Worm (Caenorhabditis elegans) whole organism, mixed stage, embryonic: ENCODE data around the gene zmp-4.
"Not testable (repeated sequence)": the region's sequence is repeated elsewhere in the genome, so short reads cannot be mapped to it uniquely, and the experiment has no call there.

ENCODE experiments used
- M03D4.4 ChIP-seq: sonication (generic microtip); optimal IDR thresholded peaks from 2 replicates; lab custom pipeline; 2017; ENCODE audit warnings: mild to moderate bottlenecking, missing genetic modification characterization, missing compliant biosample characterization
- bed-3 ChIP-seq: fragments of 200-800 bp; sonication (Bioruptor generic); optimal IDR thresholded peaks from 3 replicates; lab custom pipeline; 2018; ENCODE audit warnings: mild to moderate bottlenecking, missing genetic modification characterization, moderate library complexity, missing compliant biosample characterization
- ceh-39 ChIP-seq: fragments of 150-350 bp; optimal IDR thresholded peaks from 2 replicates; lab custom pipeline; 2014; ENCODE audit warnings: missing biosample characterization, missing genetic modification characterization
- ceh-83 ChIP-seq: fragments of 200-800 bp; sonication (Bioruptor generic); optimal IDR thresholded peaks from 2 replicates; lab custom pipeline; 2018; ENCODE audit warnings: mild to moderate bottlenecking, missing genetic modification characterization, missing compliant biosample characterization
- ces-1 ChIP-seq: fragments of 150-350 bp; optimal IDR thresholded peaks from 2 replicates; lab custom pipeline; 2014; ENCODE audit warnings: missing biosample characterization, missing genetic modification reagents, missing genetic modification characterization
- cnd-1 ChIP-seq: fragments of 200-800 bp; sonication (Bioruptor generic); optimal IDR thresholded peaks from 2 replicates; lab custom pipeline; 2018; ENCODE audit warnings: mild to moderate bottlenecking, missing genetic modification characterization, missing compliant biosample characterization
- drap-1 ChIP-seq: fragments of 200-800 bp; sonication (Bioruptor generic); optimal IDR thresholded peaks from 3 replicates; lab custom pipeline; 2018; ENCODE audit warnings: mild to moderate bottlenecking, missing genetic modification characterization, missing compliant biosample characterization
- elt-3 ChIP-seq: fragments of 150-350 bp; optimal IDR thresholded peaks from 2 replicates; lab custom pipeline; 2014; ENCODE audit warnings: missing biosample characterization, missing genetic modification characterization
- flh-1 ChIP-seq: fragments of 200-800 bp; sonication (Bioruptor generic); optimal IDR thresholded peaks from 2 replicates; lab custom pipeline; 2018; ENCODE audit warnings: mild to moderate bottlenecking, missing genetic modification characterization, moderate library complexity, missing compliant biosample characterization
- ham-2 ChIP-seq: fragments of 200-800 bp; sonication (Bioruptor generic); optimal IDR thresholded peaks from 2 replicates; lab custom pipeline; 2018; ENCODE audit warnings: mild to moderate bottlenecking, missing genetic modification characterization, missing compliant biosample characterization
- hlh-1 ChIP-seq: fragments of 150-350 bp; optimal IDR thresholded peaks from 2 replicates; lab custom pipeline; 2014; ENCODE audit warnings: missing biosample characterization, missing genetic modification reagents, missing genetic modification characterization
- lin-32 ChIP-seq: fragments of 200-800 bp; sonication (Bioruptor generic); optimal IDR thresholded peaks from 2 replicates; lab custom pipeline; 2018; ENCODE audit warnings: mild to moderate bottlenecking, missing genetic modification characterization, missing compliant biosample characterization
- lsy-2 ChIP-seq: fragments of 150-350 bp; optimal IDR thresholded peaks from 2 replicates; lab custom pipeline; 2014; ENCODE audit warnings: missing biosample characterization, missing genetic modification characterization
- mep-1 ChIP-seq: fragments of 150-350 bp; optimal IDR thresholded peaks from 2 replicates; lab custom pipeline; 2017; ENCODE audit warnings: missing biosample characterization, missing genetic modification reagents, missing genetic modification characterization, inconsistent platforms
- mls-2 ChIP-seq: sonication (generic microtip); optimal IDR thresholded peaks from 2 replicates; lab custom pipeline; 2016; ENCODE audit warnings: mild to moderate bottlenecking, missing genetic modification characterization, moderate library complexity, missing compliant biosample characterization
- nhr-12 ChIP-seq: fragments of 150-350 bp; optimal IDR thresholded peaks from 2 replicates; lab custom pipeline; 2014; ENCODE audit warnings: missing biosample characterization, missing genetic modification characterization
- nhr-2 ChIP-seq: fragments of 150-350 bp; optimal IDR thresholded peaks from 2 replicates; lab custom pipeline; 2014; ENCODE audit warnings: missing biosample characterization, missing genetic modification characterization
- nhr-237 ChIP-seq: fragments of 150-350 bp; optimal IDR thresholded peaks from 2 replicates; lab custom pipeline; 2014; ENCODE audit warnings: missing biosample characterization, missing genetic modification characterization
- nhr-28 ChIP-seq: fragments of 150-350 bp; optimal IDR thresholded peaks from 2 replicates; lab custom pipeline; 2014; ENCODE audit warnings: missing biosample characterization, missing genetic modification characterization
- nhr-76 ChIP-seq: sonication (generic microtip); optimal IDR thresholded peaks from 2 replicates; lab custom pipeline; 2017; ENCODE audit warnings: missing biosample characterization, missing genetic modification characterization
- pha-4 ChIP-seq: fragments of 150-350 bp; optimal IDR thresholded peaks from 2 replicates; lab custom pipeline; 2018; ENCODE audit warnings: missing biosample characterization, missing genetic modification reagents, missing genetic modification characterization
- sem-2 ChIP-seq: fragments of 200-800 bp; sonication (Bioruptor generic); optimal IDR thresholded peaks from 2 replicates; lab custom pipeline; 2018; ENCODE audit warnings: mild to moderate bottlenecking, missing genetic modification characterization, missing compliant biosample characterization
- snpc-4 ChIP-seq: fragments of 150-350 bp; optimal IDR thresholded peaks from 2 replicates; lab custom pipeline; 2014; ENCODE audit warnings: missing biosample characterization, missing genetic modification characterization
- sptf-1 ChIP-seq: sonication (generic microtip); optimal IDR thresholded peaks from 2 replicates; lab custom pipeline; 2017; ENCODE audit warnings: mild to moderate bottlenecking, missing genetic modification characterization, moderate library complexity, missing compliant biosample characterization
- unc-120 ChIP-seq: sonication (generic microtip); optimal IDR thresholded peaks from 2 replicates; lab custom pipeline; 2017; ENCODE audit warnings: missing genetic modification characterization, missing compliant biosample characterization; ENCODE audit not compliant: poor library complexity, severe bottlenecking
- unc-62 ChIP-seq: fragments of 150-350 bp; optimal IDR thresholded peaks from 2 replicates; lab custom pipeline; 2014; ENCODE audit warnings: missing biosample characterization, missing genetic modification reagents, missing genetic modification characterization

Gene zmp-4

ce11 chrV:14895557-14895956, 25.9 kb downstream of the zmp-4 start, which contains the start of gene mpst-3:
TSS of gene mpst-3 (plus strand) at chrV:14895647.
- TF ChIP-seq nhr-28 (no peak), ceh-83 (no peak), drap-1 (GFP tag; lab: Kevin White, UChicago) (no peak), bed-3 (GFP tag; lab: Kevin White, UChicago) (no peak), unc-62 (GFP tag; lab: Kevin White, UChicago) (no peak), snpc-4 (tag; lab: Kevin White, UChicago) (no peak), M03D4.4 (tag; lab: Kevin White, UChicago) (no peak), nhr-2 (tag; lab: Kevin White, UChicago) (no peak), mep-1 (no peak), nhr-12 (tag; lab: Kevin White, UChicago) (no peak)

ce11 chrV:14893355-14894050, 27.9 kb downstream of the zmp-4 start, which contains the start of the genes mpst-2 and H12D21.5:
TSS of gene mpst-2 (minus strand) at chrV:14893455.
TSS of gene H12D21.5 (plus strand) at chrV:14894000.
- no peak for TF ChIP-seq nhr-2 (tag; lab: Kevin White, UChicago)
- no peak for TF ChIP-seq ceh-83
- no peak for TF ChIP-seq lsy-2
- TF ChIP-seq ham-2 (GFP tag; lab: Kevin White, UChicago) = no peak
- TF ChIP-seq ces-1 (GFP tag; lab: Kevin White, UChicago) = no peak
- no peak for TF ChIP-seq ceh-39 (tag; lab: Kevin White, UChicago)
- no peak for TF ChIP-seq mls-2 (tag; lab: Kevin White, UChicago)
- no peak for TF ChIP-seq nhr-237 (tag; lab: Kevin White, UChicago)
- no peak for TF ChIP-seq M03D4.4 (tag; lab: Kevin White, UChicago)

ce11 chrV:14890782-14891181, 30.6 kb downstream of the zmp-4 start, which contains the start of gene nspa-2:
TSS of gene nspa-2 (plus strand) at chrV:14891082.
- not testable (repeated sequence) for TF ChIP-seq bed-3 (GFP tag; lab: Kevin White, UChicago); lin-32 (GFP tag; lab: Kevin White, UChicago); ceh-83

- TF ChIP-seq flh-1 (GFP tag; lab: Kevin White, UChicago) = no peak
- no peak for TF ChIP-seq snpc-4 (tag; lab: Kevin White, UChicago)
- no peak for TF ChIP-seq mls-2 (tag; lab: Kevin White, UChicago)
- TF ChIP-seq nhr-76 = no peak
- no peak for TF ChIP-seq pha-4 (tag; lab: Kevin White, UChicago)
Measured at ce11 chrV:14877242-14877819, 44.1 kb downstream of the zmp-4 start.

ce11 chrV:14876724-14877123, 44.7 kb downstream of the zmp-4 start, which contains the start of gene ZC412.10:
TSS of gene ZC412.10 (minus strand) at chrV:14876824.
- not testable (repeated sequence) for TF ChIP-seq unc-62 (GFP tag; lab: Kevin White, UChicago); lsy-2; lin-32 (GFP tag; lab: Kevin White, UChicago)

ce11 chrV:14876257-14876656, 45.2 kb downstream of the zmp-4 start:
- peak; percentile 19 for TF ChIP-seq cnd-1 (tag; lab: Kevin White, UChicago)
- peak; percentile 62 for TF ChIP-seq sem-2 (GFP tag; lab: Kevin White, UChicago)
- peak; percentile 38 for TF ChIP-seq ceh-83
- TF ChIP-seq sptf-1 (tag; lab: Kevin White, UChicago) = peak; percentile 52
- TF ChIP-seq bed-3 (GFP tag; lab: Kevin White, UChicago) = peak; percentile 20
- TF ChIP-seq hlh-1 = no peak
- peak; percentile 42 for TF ChIP-seq lin-32 (GFP tag; lab: Kevin White, UChicago)
- TF ChIP-seq mls-2 (tag; lab: Kevin White, UChicago) = no peak
- TF ChIP-seq drap-1 (GFP tag; lab: Kevin White, UChicago) = peak; percentile 85
- peak; percentile 60 for TF ChIP-seq M03D4.4 (tag; lab: Kevin White, UChicago)
- no peak for TF ChIP-seq elt-3 (tag; lab: Kevin White, UChicago)
- TF ChIP-seq unc-120 = peak; percentile 32
